Fruit fly (Drosophila melanogaster) whole organism, larva: ENCODE data around the gene CG17321.

Source experiments
- noc ChIP-seq: fragments of 200-800 bp; sonication (Bioruptor generic); optimal IDR thresholded peaks from 3 replicates; lab custom pipeline; 2019; ENCODE audit warnings: missing biosample characterization, mild to moderate bottlenecking, missing genetic modification characterization, moderate library complexity

CG17321 gene

DNA sequence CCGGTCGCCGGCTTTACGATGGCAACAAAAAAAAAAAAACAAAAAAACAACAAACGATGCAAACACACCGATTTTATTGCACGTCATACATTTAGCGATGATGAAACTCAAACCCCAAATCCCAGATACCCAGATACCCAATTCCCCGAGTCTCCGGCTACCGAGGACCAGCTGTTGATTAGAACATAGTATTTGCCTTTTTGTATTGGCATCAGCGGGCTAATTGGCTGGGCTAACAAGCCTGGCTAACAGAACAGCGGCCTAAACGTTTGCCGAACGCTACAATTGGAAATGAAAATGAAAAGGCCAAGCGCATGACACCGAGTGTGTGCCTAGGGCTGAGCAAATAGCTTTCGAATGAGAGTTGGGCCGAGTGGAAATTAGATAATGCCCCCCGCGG lies 20.0 kb downstream of the CG17321 start:
- no peak for TF ChIP-seq noc

DNA sequence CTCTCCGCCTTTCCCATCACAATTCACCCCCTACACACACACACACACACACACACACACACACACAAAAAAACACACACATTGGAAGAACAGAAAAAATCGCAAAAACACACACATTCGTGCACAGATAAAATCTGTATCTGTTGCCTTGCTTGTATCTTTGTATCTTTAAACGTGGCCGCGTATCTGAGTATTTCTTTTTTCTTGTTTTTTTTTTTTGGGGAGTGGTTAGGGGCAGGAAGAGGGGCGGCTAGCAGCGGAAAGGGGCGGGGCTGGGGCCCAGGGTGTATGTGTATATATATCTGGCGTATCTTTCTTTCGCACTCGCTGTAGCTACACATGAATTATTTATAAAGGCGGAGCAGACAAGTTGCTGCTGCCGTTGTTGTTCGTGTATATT lies 21.6 kb downstream of the CG17321 start:
- no peak for TF ChIP-seq noc

DNA sequence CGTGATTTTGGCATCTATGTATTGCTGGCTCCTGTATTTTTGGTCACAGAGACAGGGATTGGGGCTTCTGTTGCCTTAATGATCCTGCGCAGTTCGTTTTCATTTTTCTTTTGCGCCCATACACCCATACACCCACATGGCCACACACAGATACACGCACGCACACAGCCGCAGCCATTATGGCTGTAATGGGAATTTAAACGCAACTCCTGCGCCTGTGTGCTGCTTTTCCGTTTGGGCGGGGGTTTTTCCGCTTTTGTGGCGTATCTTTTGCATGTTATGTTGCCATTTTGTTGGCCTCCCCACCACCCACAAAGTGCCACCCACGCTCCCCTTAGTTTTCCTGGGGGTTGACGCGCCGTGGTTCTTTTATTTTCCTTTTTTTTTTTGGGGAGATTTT lies 22.8 kb downstream of the CG17321 start:
- no peak for TF ChIP-seq noc

DNA sequence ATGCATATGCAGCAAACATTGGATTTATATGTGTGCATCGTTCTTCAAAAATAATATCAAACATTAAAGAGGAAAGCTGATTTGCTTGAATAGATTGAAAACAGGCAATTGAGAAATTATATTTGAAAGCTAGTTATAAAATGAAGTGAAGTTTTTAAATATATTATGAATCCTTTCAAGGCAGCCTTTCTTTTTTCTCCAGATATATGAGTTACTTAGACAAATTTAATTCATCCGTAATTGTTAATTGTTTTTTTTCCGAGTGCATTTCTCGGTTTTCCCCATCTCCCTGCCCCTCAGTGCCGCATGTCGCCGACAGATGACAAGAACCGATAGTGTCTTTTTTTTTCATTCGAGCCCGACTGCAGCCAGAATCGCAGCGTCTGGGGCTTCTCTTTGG lies 26.8 kb downstream of the CG17321 start:
- no peak for TF ChIP-seq noc

DNA sequence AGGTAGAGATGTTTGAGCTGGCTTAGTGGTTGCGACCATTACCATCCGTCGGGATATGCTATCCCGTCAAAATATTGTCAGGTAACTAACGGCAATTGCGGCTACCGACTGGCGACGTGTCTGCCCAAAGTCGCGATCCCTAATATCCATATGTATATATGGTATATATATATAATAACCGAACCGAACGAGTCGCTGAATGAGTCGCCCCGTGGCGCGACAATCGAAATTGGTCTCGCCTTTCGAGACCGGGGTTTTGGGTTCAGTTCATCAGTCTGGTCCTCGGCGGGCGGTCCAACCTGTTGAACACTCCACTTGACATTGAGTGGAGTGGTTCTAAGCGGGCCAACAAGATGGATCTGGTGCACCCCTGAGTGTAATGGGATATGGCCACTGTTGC lies 30.2 kb downstream of the CG17321 start:
- TF ChIP-seq noc = no peak

DNA sequence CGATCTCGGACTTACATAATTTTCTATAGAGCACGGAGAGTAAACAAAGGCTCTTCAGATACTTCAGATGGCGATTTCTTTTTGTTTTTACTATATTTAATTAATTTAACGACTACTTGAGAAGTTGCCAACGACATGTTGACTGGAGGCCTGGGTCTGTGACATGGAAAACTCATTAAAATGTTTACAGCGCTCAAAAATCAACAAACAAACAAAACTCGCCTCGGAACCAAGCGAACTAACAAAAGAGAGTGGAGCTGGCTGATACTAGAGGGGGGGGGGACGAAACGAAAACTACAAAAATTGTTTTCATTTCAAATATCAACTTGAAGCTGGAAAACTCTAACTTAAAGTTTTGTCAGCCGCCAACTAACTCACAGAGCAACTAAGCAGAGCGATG lies 33.5 kb downstream of the CG17321 start:
- TF ChIP-seq noc = no peak

DNA sequence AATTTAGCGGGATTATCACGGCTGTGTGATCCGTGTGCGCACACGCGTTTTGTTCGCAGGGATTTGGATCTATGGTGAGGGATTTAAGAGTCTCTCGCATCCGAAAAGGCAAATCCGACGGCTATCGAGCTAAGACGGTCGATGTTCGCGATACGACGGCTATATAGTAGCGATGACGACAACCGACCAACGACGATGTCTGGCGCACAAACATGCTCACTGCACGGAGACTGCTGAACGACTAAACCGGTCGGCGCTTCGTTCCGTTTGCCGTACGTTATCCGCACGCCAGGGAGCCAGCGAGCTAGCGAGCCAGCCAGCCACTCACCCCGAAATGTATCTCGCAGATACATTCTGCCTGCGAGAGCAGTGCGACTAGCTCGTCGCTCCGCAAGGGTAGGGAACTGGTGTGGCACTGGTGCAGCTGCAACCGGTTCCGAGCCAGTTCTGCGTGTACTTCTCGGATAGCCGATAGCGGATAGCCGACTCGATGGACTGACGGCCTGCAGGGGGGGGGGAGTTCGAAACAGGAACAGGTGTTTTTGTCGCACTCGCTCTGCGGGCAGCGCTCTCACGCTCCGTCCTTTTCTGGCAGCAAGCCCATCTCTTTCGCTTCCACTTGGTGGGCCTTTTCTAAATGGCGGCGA lies 36.2 kb downstream of the CG17321 start, which contains the start of gene tup:
Gene tup, minus strand, starts transcription at position 248 of the 647 bp plus-strand sequence.
- no peak for TF ChIP-seq noc

DNA sequence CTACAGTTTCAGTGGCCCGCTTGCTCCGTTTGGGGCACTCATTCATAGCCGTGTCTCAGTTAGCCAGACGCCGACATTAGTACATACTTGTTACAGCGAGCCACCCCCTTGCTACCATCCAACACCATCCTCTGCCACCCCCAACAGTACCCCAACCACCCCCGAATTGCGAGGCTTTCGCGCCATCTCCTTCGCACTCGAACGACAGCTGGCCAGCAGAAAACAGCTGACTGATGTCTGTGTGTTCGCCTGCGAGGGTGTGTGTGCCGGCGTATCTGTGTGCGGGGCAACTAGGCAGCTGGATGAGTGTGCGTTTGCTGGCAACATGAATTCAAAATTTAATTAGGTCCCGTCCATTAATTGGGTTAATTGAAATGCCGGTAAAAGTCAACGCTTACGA lies 37.8 kb downstream of the CG17321 start:
- no peak for TF ChIP-seq noc

DNA sequence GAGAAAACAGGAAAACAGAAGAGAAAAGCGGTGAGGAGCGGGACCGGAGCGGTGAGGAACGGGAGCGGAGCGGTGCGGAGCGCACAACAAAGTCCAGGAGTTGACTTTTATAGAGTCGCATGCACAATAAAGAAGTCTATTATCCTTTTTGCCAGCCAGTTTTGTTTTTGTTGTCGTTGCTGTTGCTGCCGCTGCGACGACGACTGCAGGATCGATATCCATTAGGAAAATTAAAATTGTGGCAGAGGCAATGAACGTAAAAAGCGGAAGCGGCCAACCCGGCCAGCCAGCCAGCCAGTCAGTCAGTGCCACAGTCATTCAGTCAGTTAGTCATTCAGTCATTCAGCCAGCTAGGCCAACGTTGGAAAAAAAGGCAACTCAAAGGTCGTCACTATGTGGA lies 39.8 kb downstream of the CG17321 start:
- no peak for TF ChIP-seq noc

DNA sequence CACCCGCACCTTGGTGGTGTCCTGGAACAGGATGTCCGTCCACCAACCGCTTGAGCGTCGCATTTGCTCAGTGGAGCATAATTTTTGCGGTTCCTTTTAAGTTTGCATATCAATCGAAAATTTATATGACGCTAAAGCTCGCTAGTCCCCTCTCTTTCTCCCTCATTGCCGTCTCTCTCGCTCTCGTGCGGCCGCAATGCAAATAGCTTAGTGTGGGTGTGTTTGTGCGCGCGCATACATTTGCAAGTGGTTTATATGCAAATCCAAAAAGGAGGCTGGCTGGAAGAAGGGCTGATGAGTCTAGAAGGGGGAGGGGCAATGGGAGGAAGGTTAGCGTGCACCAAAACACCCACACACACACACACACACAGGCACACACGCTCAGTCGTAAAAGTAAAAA lies 41.9 kb downstream of the CG17321 start:
- no peak for TF ChIP-seq noc

DNA sequence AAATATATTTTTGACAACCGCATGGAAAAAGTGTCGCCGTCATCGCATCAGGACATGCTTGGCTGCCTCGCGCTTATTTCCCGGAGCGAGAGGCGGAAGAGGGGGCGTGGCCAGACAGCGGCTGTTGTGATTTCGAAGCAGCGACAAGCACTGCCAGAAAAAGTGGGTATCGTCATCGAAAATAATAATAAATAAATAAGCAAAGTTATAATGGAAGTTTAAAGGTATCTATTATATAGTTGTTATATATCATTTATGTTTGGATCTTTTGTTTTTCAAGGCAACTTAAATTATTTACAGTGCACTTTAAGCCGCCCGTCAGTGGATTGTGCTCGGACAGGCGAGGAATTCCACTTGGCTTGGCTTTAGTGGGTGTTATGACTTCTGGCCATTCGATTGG lies 44.3 kb downstream of the CG17321 start:
- no peak for TF ChIP-seq noc

DNA sequence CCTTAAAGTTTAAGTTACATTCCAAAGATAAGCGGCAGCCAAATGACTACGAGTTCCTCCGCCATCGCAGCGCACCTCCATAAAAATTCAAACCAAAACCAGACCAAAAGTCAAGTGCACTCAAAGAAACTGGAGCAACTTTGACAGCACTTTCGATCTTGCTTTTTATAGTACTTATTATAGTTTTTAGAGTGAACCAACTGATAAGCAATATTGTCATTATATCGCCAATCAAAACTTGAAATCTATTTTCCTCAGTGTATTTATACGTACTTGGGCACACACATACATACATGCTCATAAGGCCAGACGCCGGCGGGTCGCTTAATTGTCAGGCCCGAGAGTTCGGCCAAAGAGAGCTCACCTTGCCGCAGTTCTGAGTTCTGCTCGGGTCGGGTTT lies 45.1 kb downstream of the CG17321 start:
- TF ChIP-seq noc = no peak

DNA sequence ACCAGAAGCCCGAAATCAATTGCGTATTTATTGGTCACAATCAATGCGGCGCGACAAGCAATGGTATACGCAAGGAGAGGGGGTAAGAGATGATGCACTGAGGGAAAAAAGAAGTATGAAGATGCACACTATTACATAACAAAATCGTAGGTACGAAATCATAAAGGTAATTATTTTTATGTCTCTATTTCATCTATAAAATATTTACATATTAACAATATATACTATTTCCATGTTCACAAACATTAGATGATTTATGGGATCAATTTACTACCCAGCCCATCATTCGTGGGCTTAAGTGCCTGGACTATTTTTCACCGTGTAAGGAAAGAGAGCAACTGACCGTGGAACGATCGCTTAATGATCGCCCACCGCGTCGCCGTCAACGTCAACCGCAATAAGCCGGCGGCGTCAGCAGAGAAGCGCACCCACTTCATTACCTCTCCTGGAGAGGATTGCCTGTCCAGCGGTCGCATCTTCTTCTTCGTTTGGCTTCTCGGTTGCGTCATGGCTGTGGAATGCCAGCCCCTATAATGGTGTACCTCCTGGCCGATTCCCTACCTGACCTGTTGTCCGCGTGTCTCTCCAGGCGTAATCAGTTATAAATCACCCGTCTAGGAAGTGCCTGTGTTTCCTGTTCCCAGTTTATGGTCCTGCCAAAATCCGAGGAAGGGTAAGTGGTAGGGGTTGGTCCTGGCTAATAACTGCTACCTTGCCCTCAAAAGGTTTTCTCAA lies 50.2 kb downstream of the CG17321 start:
- no peak for TF ChIP-seq noc

DNA sequence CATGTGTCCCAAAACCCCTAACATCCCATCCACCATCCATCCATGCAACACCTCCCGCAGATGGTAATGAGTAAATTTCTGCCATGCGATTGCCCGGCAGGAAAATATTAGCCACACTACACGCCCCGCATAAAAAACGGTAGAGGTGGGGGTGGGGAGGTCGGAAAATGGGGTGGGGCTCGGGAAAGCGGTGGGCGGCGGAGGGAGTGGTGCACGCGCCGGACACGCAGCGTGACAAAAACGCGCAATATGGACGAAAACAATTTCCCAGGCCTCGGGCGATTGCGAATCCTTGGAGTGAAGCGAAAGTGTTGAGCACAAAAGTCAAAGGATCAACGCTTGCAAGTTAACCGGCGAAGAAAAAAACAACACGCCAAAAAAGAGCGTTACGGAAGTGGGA lies 51.4 kb downstream of the CG17321 start:
- TF ChIP-seq noc = no peak

DNA sequence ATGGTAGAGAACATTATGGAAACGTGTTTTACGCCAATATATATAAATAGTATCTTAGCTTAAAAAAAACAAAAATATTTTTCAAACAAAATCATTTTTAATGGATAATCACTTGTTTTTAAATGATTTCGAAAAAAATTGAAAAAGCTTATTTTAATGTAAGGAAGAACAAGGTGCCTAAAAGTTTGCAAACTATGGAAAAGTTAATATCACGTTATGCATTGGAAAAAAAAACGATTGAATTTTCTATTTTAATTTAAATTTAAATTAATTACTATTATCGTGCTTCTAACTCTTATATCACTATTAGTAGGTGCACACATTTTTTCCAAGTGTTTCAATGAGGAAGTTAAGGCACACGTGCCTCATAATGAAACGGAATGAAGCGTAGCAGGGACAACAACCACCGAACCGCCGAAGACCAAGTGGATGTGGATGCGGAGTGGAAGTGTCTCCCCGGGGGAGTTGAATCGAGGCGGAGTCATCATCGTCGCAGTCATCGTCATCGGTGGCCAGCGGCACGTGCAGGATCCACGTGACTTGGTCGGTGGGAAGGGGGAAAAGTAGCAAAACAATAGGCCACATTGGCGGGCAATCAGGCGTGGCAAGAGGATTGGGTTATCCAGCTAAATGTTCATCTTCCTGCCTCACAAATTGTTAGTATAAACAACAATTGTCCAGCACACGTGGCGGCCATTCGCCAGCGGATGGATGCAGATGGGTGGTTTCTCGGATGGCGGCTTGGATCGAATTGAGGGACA lies 52.0 kb downstream of the CG17321 start:
- no peak for TF ChIP-seq noc

DNA sequence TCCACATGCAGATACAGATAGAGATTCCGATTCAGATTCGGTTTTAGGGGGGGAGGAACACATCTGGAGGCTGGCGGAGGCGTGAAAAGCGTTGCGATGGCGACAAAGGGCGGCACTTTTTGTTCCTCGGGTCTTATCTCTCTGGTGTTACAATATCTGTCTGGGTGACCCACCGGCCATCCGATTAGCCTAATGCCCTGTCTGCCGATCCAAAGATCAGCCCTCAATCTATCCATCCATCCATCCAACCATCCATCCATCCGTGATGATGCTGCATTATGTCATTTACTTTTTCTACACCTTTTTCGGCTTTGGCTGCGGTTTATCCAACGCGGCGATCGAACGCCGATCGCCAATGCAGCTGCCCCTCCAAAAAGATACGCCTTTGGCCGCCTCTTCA lies 53.0 kb downstream of the CG17321 start:
- no peak for TF ChIP-seq noc

DNA sequence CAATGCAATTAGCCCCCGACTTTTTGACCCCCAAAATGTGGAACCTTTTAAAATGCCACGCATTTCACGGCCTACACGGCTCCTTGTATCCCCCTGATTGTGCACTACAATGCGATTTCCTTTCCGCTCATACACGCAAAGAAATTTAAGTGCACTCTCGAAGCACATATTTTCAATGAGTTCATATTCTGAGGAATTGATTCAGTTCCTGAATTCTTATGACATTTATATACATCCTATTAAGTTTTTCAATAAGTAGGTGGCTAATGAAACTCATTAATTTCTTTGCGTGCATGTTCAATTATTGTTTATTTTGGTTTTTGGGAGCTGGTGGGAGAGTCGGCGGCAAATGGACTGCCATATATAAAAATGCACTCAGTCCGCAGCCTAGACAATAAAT lies 54.3 kb downstream of the CG17321 start:
- no peak for TF ChIP-seq noc

DNA sequence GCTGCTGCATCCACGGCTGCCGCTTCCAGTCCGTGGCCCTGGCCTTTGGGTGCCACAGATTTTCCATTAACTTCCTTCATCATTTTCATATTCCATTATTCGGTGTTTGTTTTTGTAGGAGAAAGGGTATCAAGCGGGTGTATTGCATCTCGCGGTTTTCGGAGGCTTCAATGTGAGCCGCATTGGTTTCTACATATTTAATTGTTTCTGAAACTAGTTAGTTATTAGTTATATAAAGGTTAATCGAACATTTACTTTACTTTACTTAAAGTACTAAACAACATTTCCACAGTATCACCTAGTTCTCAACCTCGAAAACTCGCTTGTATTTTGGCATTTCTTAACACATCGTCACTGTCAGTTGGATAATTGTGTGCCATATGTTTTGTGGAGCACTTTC lies 54.9 kb downstream of the CG17321 start:
- no peak for TF ChIP-seq noc
